Fruit fly (Drosophila melanogaster) whole organism, embryonic: ENCODE results near the gene CG6048.
A peak's percentile ranks its signal among the peaks of the same experiment; 100 is the strongest.

Experiments used
- Asciz ChIP-seq: fragments of 200-800 bp; sonication (Bioruptor generic); optimal IDR thresholded peaks from 2 replicates; lab custom pipeline; 2017; ENCODE audit warnings: missing biosample characterization, mild to moderate bottlenecking, missing genetic modification characterization, missing genetic modification reagents
- CG10565 ChIP-seq: fragments of 200-800 bp; sonication (Bioruptor generic); optimal IDR thresholded peaks from 3 replicates; lab custom pipeline; 2016; ENCODE audit warnings: missing biosample characterization, mild to moderate bottlenecking, missing genetic modification characterization
- CG12769 ChIP-seq: fragments of 200-800 bp; sonication (Bioruptor generic); optimal IDR thresholded peaks from 2 replicates; lab custom pipeline; 2019; ENCODE audit warnings: missing biosample characterization, mild to moderate bottlenecking, missing genetic modification characterization, moderate library complexity
- CG13624 ChIP-seq: fragments of 200-800 bp; sonication (Bioruptor generic); optimal IDR thresholded peaks from 2 replicates; lab custom pipeline; 2016; ENCODE audit warnings: missing biosample characterization, missing genetic modification characterization
- CG16813 ChIP-seq: fragments of 200-800 bp; sonication (Bioruptor generic); IDR thresholded peaks from 3 replicates; pipeline ENCODE4 v1.3.6; 2022; ENCODE audit warnings: missing biosample characterization, missing genetic modification characterization; ENCODE audit not compliant: partially characterized antibody
- CG17359 ChIP-seq: fragments of 200-800 bp; sonication (Bioruptor generic); optimal IDR thresholded peaks from 3 replicates; lab custom pipeline; 2018; ENCODE audit warnings: missing biosample characterization, mild to moderate bottlenecking, missing genetic modification characterization, moderate library complexity
- CG18619 ChIP-seq: fragments of 200-800 bp; sonication (Bioruptor generic); optimal IDR thresholded peaks from 3 replicates; lab custom pipeline; 2017; ENCODE audit warnings: missing biosample characterization, mild to moderate bottlenecking, missing genetic modification characterization
- CG2712 ChIP-seq: fragments of 200-800 bp; optimal IDR thresholded peaks from 3 replicates; lab custom pipeline; 2019; ENCODE audit warnings: missing biosample characterization, mild to moderate bottlenecking, missing genetic modification characterization, moderate library complexity
- CG2889 ChIP-seq: fragments of 200-800 bp; sonication (Bioruptor generic); IDR thresholded peaks from 3 replicates; pipeline ENCODE4 v1.3.6; 2022; ENCODE audit warnings: missing biosample characterization, missing genetic modification characterization
- CG3065 ChIP-seq: fragments of 200-800 bp; sonication (Bioruptor generic); optimal IDR thresholded peaks from 2 replicates; lab custom pipeline; 2016; ENCODE audit warnings: missing biosample characterization, missing genetic modification characterization
- CG31388 ChIP-seq: fragments of 200-800 bp; sonication (Bioruptor generic); optimal IDR thresholded peaks from 2 replicates; lab custom pipeline; 2016; ENCODE audit warnings: missing biosample characterization, missing genetic modification characterization
- CG32772 ChIP-seq: fragments of 200-800 bp; sonication (Bioruptor generic); IDR thresholded peaks from 2 replicates; pipeline ENCODE4 v1.3.6; 2022; ENCODE audit warnings: missing biosample characterization, missing genetic modification characterization
- CG33557 ChIP-seq: fragments of 200-800 bp; sonication (Bioruptor generic); optimal IDR thresholded peaks from 2 replicates; lab custom pipeline; 2019; ENCODE audit warnings: missing biosample characterization, mild to moderate bottlenecking, missing genetic modification characterization, moderate library complexity
- CG4328 ChIP-seq: fragments of 200-800 bp; sonication (Bioruptor generic); optimal IDR thresholded peaks from 3 replicates; lab custom pipeline; 2017; ENCODE audit warnings: missing biosample characterization, missing genetic modification reagents, missing genetic modification characterization
- CG6654 ChIP-seq: fragments of 200-800 bp; sonication (Bioruptor generic); optimal IDR thresholded peaks from 2 replicates; lab custom pipeline; 2017; ENCODE audit warnings: missing biosample characterization, mild to moderate bottlenecking, missing genetic modification characterization
- CG7271 ChIP-seq: fragments of 200-800 bp; sonication (Bioruptor generic); optimal IDR thresholded peaks from 2 replicates; lab custom pipeline; 2018; ENCODE audit warnings: missing biosample characterization, mild to moderate bottlenecking, missing genetic modification characterization, moderate library complexity
- CG8388 ChIP-seq: fragments of 200-800 bp; sonication (Bioruptor generic); optimal IDR thresholded peaks from 2 replicates; lab custom pipeline; 2019; ENCODE audit warnings: missing biosample characterization, mild to moderate bottlenecking, missing genetic modification characterization, moderate library complexity
- CG8944 ChIP-seq: fragments of 200-800 bp; sonication (Bioruptor generic); optimal IDR thresholded peaks from 3 replicates; lab custom pipeline; 2016; ENCODE audit warnings: missing biosample characterization, missing genetic modification characterization
- CG9609 ChIP-seq: fragments of 200-800 bp; sonication (Bioruptor generic); optimal IDR thresholded peaks from 3 replicates; lab custom pipeline; 2016; ENCODE audit warnings: missing biosample characterization, missing genetic modification characterization
- CG9727 ChIP-seq: fragments of 200-800 bp; sonication (Bioruptor generic); optimal IDR thresholded peaks from 3 replicates; lab custom pipeline; 2017; ENCODE audit warnings: missing biosample characterization, mild to moderate bottlenecking, missing genetic modification characterization
- Chrac-16 ChIP-seq: fragments of 200-800 bp; sonication (Bioruptor generic); optimal IDR thresholded peaks from 3 replicates; lab custom pipeline; 2016; ENCODE audit warnings: missing biosample characterization, missing genetic modification characterization
- Deaf1 ChIP-seq: fragments of 200-800 bp; optimal IDR thresholded peaks from 3 replicates; lab custom pipeline; 2019; ENCODE audit warnings: missing biosample characterization, mild to moderate bottlenecking, missing genetic modification characterization, moderate library complexity
- Hmr ChIP-seq: fragments of 200-800 bp; sonication (Bioruptor generic); optimal IDR thresholded peaks from 3 replicates; lab custom pipeline; 2017; ENCODE audit warnings: mild to moderate bottlenecking, missing biosample characterization, missing genetic modification reagents, missing genetic modification characterization
- Mes4 ChIP-seq: fragments of 200-800 bp; sonication (Bioruptor generic); optimal IDR thresholded peaks from 2 replicates; lab custom pipeline; 2016; ENCODE audit warnings: missing biosample characterization, missing genetic modification characterization
- Myb ChIP-seq: fragments of 200-800 bp; sonication (Bioruptor generic); optimal IDR thresholded peaks from 2 replicates; lab custom pipeline; 2016; ENCODE audit warnings: missing biosample characterization, missing genetic modification characterization
- Nf-YB ChIP-seq: fragments of 200-800 bp; sonication (Bioruptor generic); optimal IDR thresholded peaks from 3 replicates; lab custom pipeline; 2019; ENCODE audit warnings: missing biosample characterization, mild to moderate bottlenecking, missing genetic modification characterization, moderate library complexity
- Rx ChIP-seq: fragments of 200-800 bp; sonication (Bioruptor generic); IDR thresholded peaks from 2 replicates; pipeline ENCODE4 v1.3.6; 2022; ENCODE audit warnings: missing biosample characterization, missing genetic modification characterization
- Scr ChIP-seq: fragments of 200-800 bp; sonication (Bioruptor generic); IDR thresholded peaks from 2 replicates; pipeline ENCODE4 v1.3.6; 2022; ENCODE audit warnings: missing biosample characterization, missing genetic modification characterization; ENCODE audit not compliant: partially characterized antibody
- Side ChIP-seq: fragments of 200-800 bp; sonication (Bioruptor generic); optimal IDR thresholded peaks from 2 replicates; lab custom pipeline; 2016; ENCODE audit warnings: missing biosample characterization, missing genetic modification characterization
- Sox102F ChIP-seq: fragments of 200-800 bp; sonication (Bioruptor generic); optimal IDR thresholded peaks from 2 replicates; lab custom pipeline; 2018; ENCODE audit warnings: missing biosample characterization, mild to moderate bottlenecking, missing genetic modification characterization, moderate library complexity
- Xrp1 ChIP-seq: fragments of 200-800 bp; sonication (Bioruptor generic); IDR thresholded peaks from 2 replicates; pipeline ENCODE4 v1.3.6; 2022; ENCODE audit warnings: missing biosample characterization, missing genetic modification characterization
- ash1 ChIP-seq: fragments of 200-800 bp; sonication (Bioruptor generic); optimal IDR thresholded peaks from 2 replicates; lab custom pipeline; 2018; ENCODE audit warnings: missing biosample characterization, mild to moderate bottlenecking, missing genetic modification characterization
- cato ChIP-seq: fragments of 200-800 bp; sonication (Bioruptor generic); optimal IDR thresholded peaks from 2 replicates; lab custom pipeline; 2016; ENCODE audit warnings: missing biosample characterization, missing genetic modification characterization, borderline replicate concordance
- da ChIP-seq: fragments of 200-800 bp; sonication (Bioruptor generic); optimal IDR thresholded peaks from 2 replicates; lab custom pipeline; 2016; ENCODE audit warnings: missing biosample characterization, missing genetic modification characterization
- dm ChIP-seq: fragments of 200-800 bp; sonication (Bioruptor generic); optimal IDR thresholded peaks from 3 replicates; lab custom pipeline; 2016; ENCODE audit warnings: missing biosample characterization, missing genetic modification characterization
- dpn ChIP-seq, 2 experiments: fragments of 200-800 bp; sonication (Bioruptor generic); optimal IDR thresholded peaks; 3 replicates each; lab custom pipeline; 2016; ENCODE audit warnings: missing biosample characterization in 2 of 2, missing genetic modification characterization in 2 of 2
- emc ChIP-seq: fragments of 200-800 bp; sonication (Bioruptor generic); optimal IDR thresholded peaks from 2 replicates; lab custom pipeline; 2016; ENCODE audit warnings: missing biosample characterization, missing genetic modification characterization
- exex ChIP-seq: fragments of 200-800 bp; sonication (Bioruptor generic); optimal IDR thresholded peaks from 4 replicates; lab custom pipeline; 2018; ENCODE audit warnings: missing biosample characterization, mild to moderate bottlenecking, missing genetic modification characterization, moderate library complexity
- ind ChIP-seq: fragments of 200-800 bp; sonication (Bioruptor generic); optimal IDR thresholded peaks from 3 replicates; lab custom pipeline; 2016; ENCODE audit warnings: missing biosample characterization, missing genetic modification characterization
- lmd ChIP-seq: fragments of 200-800 bp; sonication (Bioruptor generic); IDR thresholded peaks from 2 replicates; pipeline ENCODE4 v1.3.6; 2022; ENCODE audit warnings: missing biosample characterization, missing genetic modification characterization
- nmo ChIP-seq: fragments of 200-800 bp; sonication (Bioruptor generic); optimal IDR thresholded peaks from 2 replicates; lab custom pipeline; 2018; ENCODE audit warnings: missing biosample characterization, mild to moderate bottlenecking, missing genetic modification characterization, moderate library complexity
- prd ChIP-seq, 3 experiments: fragments of >200 bp in 2 of 3; fragments of 200-800 bp in 1 of 3; sonication (Bioruptor generic) in 1 of 3; optimal IDR thresholded peaks in 2 of 3; IDR thresholded peaks in 1 of 3; 2 replicates in 2 of 3; 3 replicates in 1 of 3; pipeline versions ENCODE4 v1.3.6 to Lab custom; 2017 to 2022; ENCODE audit warnings: missing biosample characterization in 1 of 3, missing genetic modification characterization in 1 of 3
- ranshi ChIP-seq: fragments of 200-800 bp; sonication (Bioruptor generic); IDR thresholded peaks from 2 replicates; pipeline ENCODE4 v1.3.6; 2022; ENCODE audit warnings: missing biosample characterization, missing genetic modification characterization
- sd ChIP-seq: fragments of 200-800 bp; sonication (Bioruptor generic); optimal IDR thresholded peaks from 3 replicates; lab custom pipeline; 2018; ENCODE audit warnings: missing biosample characterization, mild to moderate bottlenecking, missing genetic modification characterization, moderate library complexity
- sqz ChIP-seq: fragments of 200-800 bp; sonication (Bioruptor generic); optimal IDR thresholded peaks from 3 replicates; lab custom pipeline; 2018; ENCODE audit warnings: missing biosample characterization, mild to moderate bottlenecking, missing genetic modification characterization
- tup ChIP-seq: fragments of 200-800 bp; sonication (Bioruptor generic); optimal IDR thresholded peaks from 2 replicates; lab custom pipeline; 2016; ENCODE audit warnings: missing biosample characterization, mild to moderate bottlenecking, missing genetic modification characterization, moderate library complexity
- unpg ChIP-seq: fragments of 200-800 bp; sonication (Bioruptor generic); optimal IDR thresholded peaks from 3 replicates; lab custom pipeline; 2018; ENCODE audit warnings: missing biosample characterization, mild to moderate bottlenecking, missing genetic modification characterization, moderate library complexity
- zf30C ChIP-seq: fragments of 200-800 bp; sonication (Bioruptor generic); optimal IDR thresholded peaks from 3 replicates; lab custom pipeline; 2018; ENCODE audit warnings: missing biosample characterization, mild to moderate bottlenecking, missing genetic modification characterization

CG6048 gene

DNA sequence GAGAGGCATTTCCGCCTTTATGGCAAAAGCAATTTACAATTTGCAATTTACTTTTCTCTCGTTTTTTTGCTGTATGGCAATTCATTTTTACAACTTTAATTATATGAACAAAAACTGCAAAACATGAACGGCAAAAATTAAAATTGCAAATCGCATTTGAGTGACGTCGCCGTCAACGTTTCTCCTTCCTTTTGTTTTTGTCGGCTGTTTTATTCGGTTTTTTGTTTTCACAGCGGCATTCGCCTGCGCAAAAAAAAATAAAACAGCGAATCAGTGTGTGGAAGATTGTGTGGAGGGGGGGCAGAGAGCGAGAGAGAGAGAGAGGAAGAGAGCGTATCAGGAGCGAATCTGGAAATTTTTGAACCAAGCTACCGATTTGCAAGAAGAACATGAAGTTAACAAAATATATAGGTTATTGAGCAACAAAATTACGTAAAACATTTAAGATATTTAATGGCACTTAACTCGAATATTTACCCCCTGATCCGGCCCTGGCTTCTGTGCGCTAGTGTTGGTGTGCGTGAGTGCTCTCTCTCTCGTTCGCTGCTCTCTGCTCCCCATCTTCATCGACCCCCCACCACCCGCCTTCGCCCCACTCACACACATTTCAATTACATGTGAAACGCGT, 33.8 kb upstream of the CG6048 start (continued):
- TF ChIP-seq unpg (GFP tag; lab: Kevin White, UChicago) (peak; percentile 99), CG17359 (tag; lab: Kevin White, UChicago) (peak; percentile 99), Side (GFP tag; lab: Kevin White, UChicago) (peak; percentile 99), sd (peak; percentile 96), dm (peak; percentile 97), CG2712 (tag; lab: Kevin White, UChicago) (peak; percentile 98), Mes4 (GFP tag; lab: Kevin White, UChicago) (peak; percentile 97), nmo (GFP tag; lab: Kevin White, UChicago) (peak; percentile 99), CG32772 (peak; percentile 100), zf30C (GFP tag; lab: Kevin White, UChicago) (peak; percentile 31), Deaf1 (peak; percentile 85), prd (optimal IDR thresholded peaks at IDR 0.05; lab: Kevin White, UChicago) (no peak), prd (GFP tag; IDR thresholded peaks at IDR 0.05; lab: Robert Waterston, UW) (peak; percentile 100), CG31388 (GFP tag; lab: Kevin White, UChicago) (peak; percentile 97), CG10565 (GFP tag; lab: Kevin White, UChicago) (peak; percentile 86), Xrp1 (GFP tag; lab: Robert Waterston, UW) (peak; percentile 99), CG16813 (GFP tag; lab: Robert Waterston, UW) (peak; percentile 94), CG33557 (GFP tag; lab: Kevin White, UChicago) (peak; percentile 93), cato (peak; percentile 98), CG9609 (peak; percentile 99), Hmr (GFP tag; lab: Kevin White, UChicago) (peak; percentile 99), Chrac-16 (peak; percentile 99), CG8388 (GFP tag; lab: Kevin White, UChicago) (peak; percentile 96), CG18619 (GFP tag; lab: Kevin White, UChicago) (peak; percentile 98), Rx (GFP tag; lab: Robert Waterston, UW) (peak; percentile 99), CG8944 (GFP tag; lab: Kevin White, UChicago) (peak; percentile 99), CG9727 (GFP tag; lab: Kevin White, UChicago) (peak; percentile 96), ind (GFP tag; lab: Kevin White, UChicago) (peak; percentile 99), dpn (GFP tag; optimal IDR thresholded peaks at IDR 0.05; lab: Kevin White, UChicago) (peak; percentile 99), Nf-YB (GFP tag; lab: Kevin White, UChicago) (peak; percentile 87), CG7271 (tag; lab: Kevin White, UChicago) (peak; percentile 72), CG13624 (peak; percentile 99), da (GFP tag; lab: Kevin White, UChicago) (peak; percentile 98), CG12769 (tag; lab: Kevin White, UChicago) (peak; percentile 100), lmd (GFP tag; lab: Robert Waterston, UW) (peak; percentile 100), tup (GFP tag; lab: Kevin White, UChicago) (peak; percentile 98), CG2889 (GFP tag; lab: Robert Waterston, UW) (peak; percentile 99), sqz (GFP tag; lab: Kevin White, UChicago) (peak; percentile 99), ash1 (GFP tag; lab: Kevin White, UChicago) (peak; percentile 95), Asciz (GFP tag; lab: Kevin White, UChicago) (peak; percentile 98), Scr (GFP tag; lab: Robert Waterston, UW) (peak; percentile 61), exex (tag; lab: Kevin White, UChicago) (peak; percentile 93), Sox102F (GFP tag; lab: Kevin White, UChicago) (peak; percentile 99), ranshi (GFP tag; lab: Robert Waterston, UW) (peak; percentile 100), CG4328 (peak; percentile 95), Myb (GFP tag; lab: Kevin White, UChicago) (peak; percentile 94), CG6654 (GFP tag; lab: Kevin White, UChicago) (peak; percentile 93), CG3065 (GFP tag; lab: Kevin White, UChicago) (peak; percentile 96), emc (peak; percentile 97)
